Fruit fly (Drosophila melanogaster) whole organism, wandering third instar larva: Measurements from ENCODE around the gene CG3061.

Experiments used
- CG9705 ChIP-seq: fragments of 200-800 bp; sonication (Bioruptor generic); optimal IDR thresholded peaks from 2 replicates; lab custom pipeline; 2018; ENCODE audit warnings: missing biosample characterization, mild to moderate bottlenecking, missing genetic modification characterization
- Dif ChIP-seq: fragments of 200-275, 200-300 bp; sonication (Bioruptor generic); optimal IDR thresholded peaks from 2 replicates; lab custom pipeline; 2018; ENCODE audit warnings: missing biosample characterization, missing genetic modification characterization; ENCODE audit not compliant: partially characterized antibody
- Jra ChIP-seq: sonication (Bioruptor generic); optimal IDR thresholded peaks from 2 replicates; lab custom pipeline; 2016; ENCODE audit warnings: missing biosample characterization, missing genetic modification characterization
- Vsx2 ChIP-seq: fragments of 200-300, 225-300 bp; sonication (Bioruptor generic); optimal IDR thresholded peaks from 2 replicates; lab custom pipeline; 2018; ENCODE audit warnings: missing biosample characterization, missing genetic modification characterization; ENCODE audit not compliant: partially characterized antibody
- fru ChIP-seq: fragments of 200-800 bp; sonication (Bioruptor generic); optimal IDR thresholded peaks from 3 replicates; lab custom pipeline; 2016; ENCODE audit warnings: missing biosample characterization, mild to moderate bottlenecking, missing genetic modification characterization
- sage ChIP-seq: fragments of 200-800 bp; sonication (Bioruptor generic); optimal IDR thresholded peaks from 2 replicates; lab custom pipeline; 2016; ENCODE audit warnings: missing biosample characterization, mild to moderate bottlenecking, missing genetic modification characterization
- sv ChIP-seq: fragments of 200-800 bp; sonication (Bioruptor generic); optimal IDR thresholded peaks from 3 replicates; lab custom pipeline; 2016; ENCODE audit warnings: missing biosample characterization, missing genetic modification characterization
- tai ChIP-seq: sonication (Bioruptor generic); optimal IDR thresholded peaks from 2 replicates; lab custom pipeline; 2016; ENCODE audit warnings: missing biosample characterization, missing genetic modification characterization
- usp ChIP-seq: fragments of >200 bp; optimal IDR thresholded peaks from 2 replicates; lab custom pipeline; 2017; ENCODE audit warnings: missing biosample characterization, missing genetic modification characterization

- no peak for TF ChIP-seq CG9705 (GFP tag; lab: Kevin White, UChicago)
- TF ChIP-seq tai (GFP tag; lab: Kevin White, UChicago), result no peak
- no peak for TF ChIP-seq sage
- TF ChIP-seq usp (GFP tag; lab: Kevin White, UChicago), result no peak
- no peak for TF ChIP-seq fru (GFP tag; lab: Kevin White, UChicago)
- no peak for TF ChIP-seq Jra
- TF ChIP-seq Dif, result no peak
- TF ChIP-seq sv, result no peak
- no peak for TF ChIP-seq Vsx2 (GFP tag; lab: Kevin White, UChicago)
These were observed 19.3 kb downstream of the CG3061 start for dm6 chr3R:14051391-14051852.
